Fruit fly (Drosophila melanogaster): Measurements from ENCODE around the gene CG17726.
A peak's percentile ranks its signal among the peaks of the same experiment; 100 is the strongest.

CG17726 gene

DNA sequence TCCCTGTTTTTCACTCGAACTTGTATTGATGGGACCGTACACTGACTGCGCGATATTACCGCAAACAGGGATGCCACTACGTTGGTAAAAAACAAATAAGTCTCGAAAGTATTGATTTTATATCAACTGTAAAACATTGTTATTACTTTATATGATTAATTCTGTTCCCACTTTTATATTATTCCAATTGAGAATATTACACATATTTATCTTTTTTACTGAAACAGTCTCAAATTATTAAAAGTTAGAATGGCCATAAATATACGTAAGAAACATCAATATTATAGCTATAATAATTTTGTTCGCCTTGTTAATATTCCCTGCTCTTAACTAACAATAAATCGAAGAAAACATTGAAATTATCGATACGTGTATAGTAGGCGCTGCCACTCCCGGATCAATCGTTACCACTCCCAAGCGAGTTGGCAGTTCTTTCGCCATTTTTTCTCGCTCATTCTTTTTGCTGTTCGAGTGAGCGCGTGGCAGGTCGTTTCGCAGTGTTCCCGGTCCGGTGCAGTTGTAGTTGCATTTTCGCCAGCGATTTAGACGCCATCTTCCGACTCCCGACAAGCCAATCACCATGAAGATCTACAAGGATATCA, 16.7 kb upstream of the CG17726 start, which contains the start of the genes SdhC and Tctp (continued):
- TF ChIP-seq CG4854 (GFP tag; optimal IDR thresholded peaks at IDR 0.05) = no peak
- TF ChIP-seq CG14667 (GFP tag; IDR thresholded peaks at IDR 0.05) = no peak
- TF ChIP-seq CG10543 (GFP tag; optimal IDR thresholded peaks at IDR 0.05) = peak; percentile 79
- TF ChIP-seq CrebB (tag; optimal IDR thresholded peaks at IDR 0.05) = no peak
- TF ChIP-seq CG7556 (GFP tag; optimal IDR thresholded peaks at IDR 0.05) = peak; percentile 33
- peak; percentile 24; the same call in 1 of the 2 replicates for TF ChIP-seq slbo (GFP tag; IDR thresholded peaks at IDR 0.05)
- peak; percentile 61 for TF ChIP-seq B-H2 (GFP tag; optimal IDR thresholded peaks at IDR 0.05)
- peak; percentile 37 for TF ChIP-seq ind (GFP tag; optimal IDR thresholded peaks at IDR 0.05)
- TF ChIP-seq Mad (GFP tag; optimal IDR thresholded peaks at IDR 0.05) = peak; percentile 20
- no peak for TF ChIP-seq CG11695 (GFP tag; IDR thresholded peaks at IDR 0.05)
- TF ChIP-seq CG12769 (tag; optimal IDR thresholded peaks at IDR 0.05) = peak; percentile 66
- TF ChIP-seq her (GFP tag; optimal IDR thresholded peaks at IDR 0.05) = no peak
- TF ChIP-seq abd-A (tag; optimal IDR thresholded peaks at IDR 0.05) = no peak
- TF ChIP-seq CG6765 (GFP tag; optimal IDR thresholded peaks at IDR 0.05) = peak; percentile 40
- TF ChIP-seq hth (optimal IDR thresholded peaks at IDR 0.05) = no peak
- no peak for TF ChIP-seq z (GFP tag; IDR thresholded peaks at IDR 0.05)
- TF ChIP-seq BEAF-32 (GFP tag; optimal IDR thresholded peaks at IDR 0.05) = peak; percentile 78
- no peak for TF ChIP-seq stc (GFP tag; IDR thresholded peaks at IDR 0.05)
- TF ChIP-seq CG3995 (GFP tag; optimal IDR thresholded peaks at IDR 0.05) = peak; percentile 45
- TF ChIP-seq H2.0 (GFP tag; IDR thresholded peaks at IDR 0.05) = no peak
- no peak for TF ChIP-seq lmd (GFP tag; IDR thresholded peaks at IDR 0.05)
- TF ChIP-seq CG12659 (GFP tag; optimal IDR thresholded peaks at IDR 0.05) = peak; percentile 83
- TF ChIP-seq CG34376 (GFP tag; optimal IDR thresholded peaks at IDR 0.05) = peak; percentile 54
- peak; percentile 16 for TF ChIP-seq Nf-YB (GFP tag; optimal IDR thresholded peaks at IDR 0.05)
- no peak for TF ChIP-seq pnt (GFP tag; optimal IDR thresholded peaks at IDR 0.05)
- peak in 1 of 2 experiments; percentile 15 for TF ChIP-seq Trl (optimal IDR thresholded peaks at IDR 0.05)
- peak; percentile 51 for TF ChIP-seq Trl (GFP tag; optimal IDR thresholded peaks at IDR 0.05)
- peak; percentile 35 for TF ChIP-seq Camta (GFP tag; optimal IDR thresholded peaks at IDR 0.05)
- TF ChIP-seq Mes4 (GFP tag; optimal IDR thresholded peaks at IDR 0.05) = no peak
- TF ChIP-seq gem (tag; optimal IDR thresholded peaks at IDR 0.05) = peak; percentile 62
- TF ChIP-seq Fer1 (GFP tag; optimal IDR thresholded peaks at IDR 0.05) = peak; percentile 50
- TF ChIP-seq CG2199 (GFP tag; IDR thresholded peaks at IDR 0.05) = no peak
- 0 out of 2 replicates have a peak, but pooled peaks have one; percentile 4 for TF ChIP-seq sna (GFP tag; IDR thresholded peaks at IDR 0.05; ENCODE audit: partially characterized antibody)
- peak; percentile 89 for TF ChIP-seq Med (GFP tag)
- TF ChIP-seq HLH54F (GFP tag; optimal IDR thresholded peaks at IDR 0.05) = peak; percentile 39
- peak in 1 of 2 experiments; percentile 2 for TF ChIP-seq Pdp1 (GFP tag; optimal IDR thresholded peaks at IDR 0.05)
- peak; percentile 62 for TF ChIP-seq CG15601 (tag; optimal IDR thresholded peaks at IDR 0.05)
- TF ChIP-seq tup (GFP tag; optimal IDR thresholded peaks at IDR 0.05) = no peak
- peak; percentile 6 to 44 for TF ChIP-seq chif (GFP tag; optimal IDR thresholded peaks at IDR 0.05)
- TF ChIP-seq CG6854 (GFP tag; optimal IDR thresholded peaks at IDR 0.05) = no peak
- peak; percentile 32 to 36 for TF ChIP-seq dpn (GFP tag; optimal IDR thresholded peaks at IDR 0.05)
- peak; percentile 46 for TF ChIP-seq Bteb2 (GFP tag; optimal IDR thresholded peaks at IDR 0.05)
- peak; percentile 62 for TF ChIP-seq CG18262 (tag; optimal IDR thresholded peaks at IDR 0.05)
- TF ChIP-seq seq (GFP tag; IDR thresholded peaks at IDR 0.05) = no peak
- TF ChIP-seq NC2α (GFP tag; optimal IDR thresholded peaks at IDR 0.05) = no peak
- no peak for TF ChIP-seq CG2129 (GFP tag; IDR thresholded peaks at IDR 0.05; ENCODE audit: partially characterized antibody)
- TF ChIP-seq otp (GFP tag; IDR thresholded peaks at IDR 0.05) = no peak
- no peak for TF ChIP-seq Hr78 (GFP tag; optimal IDR thresholded peaks at IDR 0.05)
- no peak for TF ChIP-seq Spps (tag; optimal IDR thresholded peaks at IDR 0.05)
- no peak for TF ChIP-seq mld (GFP tag; IDR thresholded peaks at IDR 0.05; ENCODE audit: partially characterized antibody)

Data from whole organism, embryonic.